Worm (Caenorhabditis elegans) whole organism, L4 larva: ENCODE results near the gene B0524.5.

ENCODE experiments used
- D1046.2 ChIP-seq: fragments of 200-800 bp; sonication (Bioruptor generic); IDR thresholded peaks from 2 replicates; pipeline ENCODE4 v1.3.6; 2022; ENCODE audit warnings: missing genetic modification characterization, missing compliant biosample characterization
- F10B5.3 ChIP-seq: sonication (generic microtip); optimal IDR thresholded peaks from 2 replicates; lab custom pipeline; 2016; ENCODE audit warnings: mild to moderate bottlenecking, missing genetic modification characterization, missing compliant biosample characterization
- F26F4.8 ChIP-seq: fragments of 200-800 bp; sonication (Bioruptor generic); conservative IDR thresholded peaks from 2 replicates; pipeline ENCODE4 v1.3.6; 2022; ENCODE audit warnings: missing genetic modification characterization, missing compliant biosample characterization
- T20F7.1 ChIP-seq: fragments of 200-800 bp; sonication (Bioruptor generic); optimal IDR thresholded peaks from 2 replicates; lab custom pipeline; 2018; ENCODE audit warnings: mild to moderate bottlenecking, missing genetic modification characterization, missing compliant biosample characterization
- T26A8.4 ChIP-seq: fragments of 200-800 bp; sonication (Bioruptor generic); IDR thresholded peaks from 2 replicates; pipeline ENCODE4 v1.3.6; 2022; ENCODE audit warnings: missing genetic modification characterization, missing compliant biosample characterization
- Y48G9A.11 ChIP-seq: fragments of 200-800 bp; sonication (Bioruptor generic); IDR thresholded peaks from 2 replicates; pipeline ENCODE4 v1.3.6; 2022; ENCODE audit warnings: missing genetic modification reagents, missing genetic modification characterization, missing compliant biosample characterization
- Y5F2A.4 ChIP-seq: fragments of 200-800 bp; sonication (Bioruptor generic); optimal IDR thresholded peaks from 2 replicates; lab custom pipeline; 2018; ENCODE audit warnings: mild to moderate bottlenecking, missing genetic modification characterization, missing compliant biosample characterization
- ZK337.2 ChIP-seq: fragments of 200-800 bp; sonication (Bioruptor generic); IDR thresholded peaks from 2 replicates; pipeline ENCODE4 v1.3.6; 2022; ENCODE audit warnings: missing genetic modification reagents, missing genetic modification characterization, missing compliant biosample characterization
- ZK546.5 ChIP-seq, 2 experiments: sonication (generic microtip); optimal IDR thresholded peaks; 2 replicates each; lab custom pipeline; 2017; ENCODE audit warnings: missing biosample characterization in 2 of 2, missing genetic modification characterization in 2 of 2
- attf-4 ChIP-seq: sonication (generic microtip); optimal IDR thresholded peaks from 3 replicates; lab custom pipeline; 2017; ENCODE audit warnings: missing biosample characterization, missing genetic modification characterization
- ceh-28 ChIP-seq: fragments of 150-350 bp; optimal IDR thresholded peaks from 2 replicates; lab custom pipeline; 2014; ENCODE audit warnings: missing biosample characterization, missing genetic modification reagents, missing genetic modification characterization
- ceh-32 ChIP-seq: sonication (generic microtip); optimal IDR thresholded peaks from 2 replicates; lab custom pipeline; 2016; ENCODE audit warnings: mild to moderate bottlenecking, missing genetic modification characterization, missing compliant biosample characterization; ENCODE audit not compliant: poor library complexity
- ceh-44 ChIP-seq: fragments of 200-800 bp; sonication (Bioruptor generic); IDR thresholded peaks from 2 replicates; pipeline ENCODE4 v1.3.6; 2022; ENCODE audit warnings: missing genetic modification reagents, missing genetic modification characterization, missing compliant biosample characterization
- ceh-62 ChIP-seq: sonication (generic microtip); optimal IDR thresholded peaks from 2 replicates; lab custom pipeline; 2017; ENCODE audit warnings: missing biosample characterization, missing genetic modification characterization
- ceh-82 ChIP-seq: sonication (generic microtip); optimal IDR thresholded peaks from 2 replicates; lab custom pipeline; 2017; ENCODE audit warnings: missing biosample characterization, missing genetic modification characterization
- cey-2 ChIP-seq: sonication (generic microtip); optimal IDR thresholded peaks from 3 replicates; lab custom pipeline; 2017; ENCODE audit warnings: missing genetic modification characterization, mild to moderate bottlenecking, missing compliant biosample characterization, antibody characterized with exemption, borderline replicate concordance; ENCODE audit not compliant: insufficient read depth
- daf-8 ChIP-seq: fragments of 200-800 bp; sonication (Bioruptor generic); IDR thresholded peaks from 2 replicates; pipeline ENCODE4 v1.3.6; 2022; ENCODE audit warnings: missing genetic modification characterization, missing compliant biosample characterization
- dmd-6 ChIP-seq: fragments of 200-800 bp; sonication (Bioruptor generic); IDR thresholded peaks from 2 replicates; pipeline ENCODE4 v1.3.6; 2022; ENCODE audit warnings: missing genetic modification reagents, missing genetic modification characterization, missing compliant biosample characterization
- duxl-1 ChIP-seq: sonication (generic microtip); optimal IDR thresholded peaks from 2 replicates; lab custom pipeline; 2016; ENCODE audit warnings: mild to moderate bottlenecking, missing genetic modification characterization, moderate library complexity, missing compliant biosample characterization; ENCODE audit not compliant: poor library complexity
- dve-1 ChIP-seq: sonication (generic microtip); optimal IDR thresholded peaks from 2 replicates; lab custom pipeline; 2017; ENCODE audit warnings: antibody characterized with exemption, mild to moderate bottlenecking, missing genetic modification characterization, missing compliant biosample characterization; ENCODE audit not compliant: insufficient read depth
- egl-27 ChIP-seq: sonication (generic microtip); optimal IDR thresholded peaks from 3 replicates; lab custom pipeline; 2017; ENCODE audit warnings: missing biosample characterization, missing genetic modification reagents, missing genetic modification characterization
- hlh-11 ChIP-seq: fragments of 200-800 bp; sonication (Bioruptor generic); optimal IDR thresholded peaks from 2 replicates; lab custom pipeline; 2018; ENCODE audit warnings: mild to moderate bottlenecking, missing genetic modification characterization, missing compliant biosample characterization
- lin-13 ChIP-seq: fragments of 150-350 bp; optimal IDR thresholded peaks from 2 replicates; lab custom pipeline; 2014; ENCODE audit warnings: missing biosample characterization, missing genetic modification reagents, missing genetic modification characterization
- lin-29 ChIP-seq: fragments of 200-800 bp; sonication (Bioruptor generic); IDR thresholded peaks from 2 replicates; pipeline ENCODE4 v1.3.6; 2022; ENCODE audit warnings: missing genetic modification reagents, missing genetic modification characterization, missing compliant biosample characterization
- lin-39 ChIP-seq: fragments of 150-350 bp; optimal IDR thresholded peaks from 2 replicates; lab custom pipeline; 2014; ENCODE audit warnings: missing biosample characterization, missing genetic modification reagents, missing genetic modification characterization
- mdl-1 ChIP-seq, 2 experiments: fragments of 150-350 bp in 1 of 2; sonication (generic microtip) in 1 of 2; optimal IDR thresholded peaks; 2 replicates each; lab custom pipeline; 2014 to 2017; ENCODE audit warnings: missing biosample characterization in 2 of 2, missing genetic modification characterization in 2 of 2
- mdt-29 ChIP-seq: fragments of 200-800 bp; sonication (Bioruptor generic); IDR thresholded peaks from 2 replicates; pipeline ENCODE4 v1.3.6; 2022; ENCODE audit warnings: missing genetic modification reagents, missing genetic modification characterization, missing compliant biosample characterization
- mes-2 ChIP-seq: sonication (generic microtip); optimal IDR thresholded peaks from 2 replicates; lab custom pipeline; 2016; ENCODE audit warnings: missing genotype, mild to moderate bottlenecking, missing genetic modification characterization, missing compliant biosample characterization; ENCODE audit not compliant: poor library complexity, severe bottlenecking
- mxl-2 ChIP-seq: fragments of 200-800 bp; sonication (Bioruptor generic); conservative IDR thresholded peaks from 2 replicates; pipeline ENCODE4 v1.3.6; 2022; ENCODE audit warnings: missing genetic modification reagents, missing genetic modification characterization, missing compliant biosample characterization
- mxl-3 ChIP-seq: fragments of 200-800 bp; sonication (Bioruptor generic); optimal IDR thresholded peaks from 2 replicates; lab custom pipeline; 2018; ENCODE audit warnings: mild to moderate bottlenecking, missing genetic modification characterization, missing compliant biosample characterization
- nhr-111 ChIP-seq: fragments of 200-800 bp; sonication (Bioruptor generic); optimal IDR thresholded peaks from 2 replicates; lab custom pipeline; 2018; ENCODE audit warnings: mild to moderate bottlenecking, missing genetic modification characterization, missing compliant biosample characterization
- nhr-237 ChIP-seq: sonication (generic microtip); optimal IDR thresholded peaks from 2 replicates; lab custom pipeline; 2017; ENCODE audit warnings: missing biosample characterization, missing genetic modification characterization
- nhr-25 ChIP-seq: sonication (generic microtip); optimal IDR thresholded peaks from 2 replicates; lab custom pipeline; 2017; ENCODE audit warnings: missing genetic modification characterization, mild to moderate bottlenecking, missing compliant biosample characterization, antibody characterized with exemption, moderate library complexity, borderline replicate concordance; ENCODE audit not compliant: insufficient read depth
- nhr-41 ChIP-seq: fragments of 200-800 bp; sonication (Bioruptor generic); IDR thresholded peaks from 2 replicates; pipeline ENCODE4 v1.3.6; 2022; ENCODE audit warnings: missing genetic modification reagents, missing genetic modification characterization, missing compliant biosample characterization
- nhr-48 ChIP-seq: sonication (generic microtip); optimal IDR thresholded peaks from 2 replicates; lab custom pipeline; 2016; ENCODE audit warnings: mild to moderate bottlenecking, missing genetic modification characterization, missing compliant biosample characterization
- nhr-6 ChIP-seq: fragments of 150-350 bp; optimal IDR thresholded peaks from 2 replicates; lab custom pipeline; 2014; ENCODE audit warnings: missing biosample characterization, missing genetic modification characterization
- pha-4 ChIP-seq, 2 experiments: fragments of 150-350 bp in 1 of 2; fragments of 200-800 bp in 1 of 2; sonication (Bioruptor generic) in 1 of 2; IDR thresholded peaks in 1 of 2; optimal IDR thresholded peaks in 1 of 2; 2 replicates each; pipeline versions ENCODE4 v1.3.6 to Lab custom; 2014 to 2022; ENCODE audit warnings: missing genetic modification characterization in 2 of 2, missing genetic modification reagents in 2 of 2, missing biosample characterization in 1 of 2, missing compliant biosample characterization in 1 of 2
- pqm-1 ChIP-seq: sonication (generic microtip); optimal IDR thresholded peaks from 2 replicates; lab custom pipeline; 2017; ENCODE audit warnings: missing biosample characterization, missing genetic modification characterization
- saeg-2 ChIP-seq: fragments of 200-800 bp; sonication (Bioruptor generic); IDR thresholded peaks from 2 replicates; pipeline ENCODE4 v1.3.6; 2022; ENCODE audit warnings: missing genetic modification reagents, missing genetic modification characterization, missing compliant biosample characterization
- sdz-12 ChIP-seq: fragments of 200-800 bp; sonication (Bioruptor generic); optimal IDR thresholded peaks from 2 replicates; lab custom pipeline; 2018; ENCODE audit warnings: mild to moderate bottlenecking, missing genetic modification characterization, missing compliant biosample characterization
- set-16 ChIP-seq: fragments of 200-800 bp; sonication (Bioruptor generic); IDR thresholded peaks from 2 replicates; pipeline ENCODE4 v1.3.6; 2022; ENCODE audit warnings: missing genetic modification reagents, missing genetic modification characterization, missing compliant biosample characterization
- snpc-1.2 ChIP-seq: fragments of 200-800 bp; sonication (Bioruptor generic); IDR thresholded peaks from 2 replicates; pipeline ENCODE4 v1.3.6; 2022; ENCODE audit warnings: missing genetic modification reagents, missing genetic modification characterization, missing compliant biosample characterization
- snpc-4 ChIP-seq: fragments of 150-350 bp; optimal IDR thresholded peaks from 2 replicates; lab custom pipeline; 2014; ENCODE audit warnings: missing biosample characterization, missing genetic modification characterization
- tra-1 ChIP-seq: fragments of 200-800 bp; sonication (Bioruptor generic); IDR thresholded peaks from 2 replicates; pipeline ENCODE4 v1.3.6; 2022; ENCODE audit warnings: missing genetic modification reagents, missing genetic modification characterization, missing compliant biosample characterization
- unc-130 ChIP-seq: sonication (generic microtip); optimal IDR thresholded peaks from 2 replicates; lab custom pipeline; 2016; ENCODE audit warnings: missing genetic modification reagents, missing genetic modification characterization, missing compliant biosample characterization
- vab-7 ChIP-seq: fragments of 200-800 bp; sonication (Bioruptor generic); IDR thresholded peaks from 2 replicates; pipeline ENCODE4 v1.3.6; 2022; ENCODE audit warnings: missing genetic modification reagents, missing genetic modification characterization, missing compliant biosample characterization
- zfp-2 ChIP-seq: sonication (generic microtip); optimal IDR thresholded peaks from 2 replicates; lab custom pipeline; 2016; ENCODE audit warnings: mild to moderate bottlenecking, missing genetic modification characterization, missing compliant biosample characterization

The B0524.5 gene

ce11 chrIII:1923419-1924318 lies 30.0 kb upstream of the B0524.5 start (continued):
- TF ChIP-seq T26A8.4 (GFP tag; lab: Robert Waterston, UW): peak; percentile 61; the same call in 1 of the 2 replicates
- TF ChIP-seq attf-4 (tag; lab: Kevin White, UChicago): no peak
- peak; percentile 89 for TF ChIP-seq saeg-2 (GFP tag; lab: Robert Waterston, UW)
- no peak for TF ChIP-seq nhr-6 (tag; lab: Kevin White, UChicago)
- 0 out of 2 replicates have a peak, but pooled peaks have one; percentile 57 for TF ChIP-seq mxl-2 (GFP tag; lab: Robert Waterston, UW)
- no peak for TF ChIP-seq cey-2 (tag; lab: Kevin White, UChicago)
- no peak for TF ChIP-seq daf-8 (GFP tag; lab: Robert Waterston, UW)
- peak; percentile 4 for TF ChIP-seq zfp-2 (tag; lab: Kevin White, UChicago)
- peak; percentile 100 for TF ChIP-seq set-16 (GFP tag; lab: Robert Waterston, UW)
- TF ChIP-seq lin-13 (GFP tag; lab: Kevin White, UChicago): peak; percentile 53
- TF ChIP-seq ZK337.2 (GFP tag; lab: Robert Waterston, UW): no peak
- TF ChIP-seq nhr-25 (tag; lab: Kevin White, UChicago): peak; percentile 88
- TF ChIP-seq duxl-1: no peak
- no peak for TF ChIP-seq F26F4.8 (GFP tag; lab: Robert Waterston, UW)
- peak; percentile 52 for TF ChIP-seq ceh-32 (tag; lab: Kevin White, UChicago)
- no peak for TF ChIP-seq snpc-4
- TF ChIP-seq ceh-62 (tag; lab: Kevin White, UChicago): no peak
- peak; percentile 6 for TF ChIP-seq ceh-28 (tag; lab: Kevin White, UChicago)
- peak; percentile 86 for TF ChIP-seq lin-29
- no peak for TF ChIP-seq mdt-29 (GFP tag; lab: Robert Waterston, UW)
- peak; percentile 68 for TF ChIP-seq T20F7.1
- peak; percentile 99 for TF ChIP-seq hlh-11 (tag; lab: Kevin White, UChicago)
- TF ChIP-seq snpc-1.2 (GFP tag; lab: Robert Waterston, UW): no peak
- TF ChIP-seq dve-1: peak; percentile 65
- TF ChIP-seq Y5F2A.4 (GFP tag; lab: Kevin White, UChicago): no peak
- TF ChIP-seq mdl-1 (tag; optimal IDR thresholded peaks at IDR 0.05; lab: Kevin White, UChicago): peak; percentile 91 to 92
- TF ChIP-seq F10B5.3 (tag; lab: Kevin White, UChicago): no peak
- TF ChIP-seq sdz-12 (GFP tag; lab: Kevin White, UChicago): no peak
- TF ChIP-seq nhr-111 (GFP tag; lab: Kevin White, UChicago): no peak
- TF ChIP-seq nhr-48 (tag; lab: Kevin White, UChicago): peak; percentile 94
- TF ChIP-seq nhr-41 (GFP tag; lab: Robert Waterston, UW): no peak
- peak; percentile 93 for TF ChIP-seq pha-4 (GFP tag; IDR thresholded peaks at IDR 0.05; lab: Robert Waterston, UW)
- no peak for TF ChIP-seq pha-4 (tag; optimal IDR thresholded peaks at IDR 0.05; lab: Kevin White, UChicago)
- TF ChIP-seq ZK546.5 (tag; optimal IDR thresholded peaks at IDR 0.05; lab: Kevin White, UChicago): no peak
- TF ChIP-seq vab-7 (GFP tag; lab: Robert Waterston, UW): peak; percentile 73
- no peak for TF ChIP-seq lin-39
- no peak for TF ChIP-seq ceh-82 (tag; lab: Kevin White, UChicago)
- peak; percentile 98 for TF ChIP-seq dmd-6 (GFP tag; lab: Robert Waterston, UW)
- no peak for TF ChIP-seq ceh-44 (GFP tag; lab: Robert Waterston, UW)
- no peak for TF ChIP-seq egl-27 (tag; lab: Kevin White, UChicago)
- TF ChIP-seq tra-1 (GFP tag; lab: Robert Waterston, UW): peak; percentile 88
- TF ChIP-seq nhr-237: peak; percentile 42
- TF ChIP-seq mes-2 (tag; lab: Kevin White, UChicago): peak; percentile 69
- no peak for TF ChIP-seq unc-130 (GFP tag; lab: Kevin White, UChicago)
- TF ChIP-seq mxl-3: peak; percentile 95
- no peak for TF ChIP-seq Y48G9A.11 (GFP tag; lab: Robert Waterston, UW)
- TF ChIP-seq pqm-1 (tag; lab: Kevin White, UChicago): no peak
- no peak for TF ChIP-seq D1046.2 (GFP tag; lab: Robert Waterston, UW)
